Worm (Caenorhabditis elegans): ENCODE results near the gene pals-28.

The pals-28 gene

DNA sequence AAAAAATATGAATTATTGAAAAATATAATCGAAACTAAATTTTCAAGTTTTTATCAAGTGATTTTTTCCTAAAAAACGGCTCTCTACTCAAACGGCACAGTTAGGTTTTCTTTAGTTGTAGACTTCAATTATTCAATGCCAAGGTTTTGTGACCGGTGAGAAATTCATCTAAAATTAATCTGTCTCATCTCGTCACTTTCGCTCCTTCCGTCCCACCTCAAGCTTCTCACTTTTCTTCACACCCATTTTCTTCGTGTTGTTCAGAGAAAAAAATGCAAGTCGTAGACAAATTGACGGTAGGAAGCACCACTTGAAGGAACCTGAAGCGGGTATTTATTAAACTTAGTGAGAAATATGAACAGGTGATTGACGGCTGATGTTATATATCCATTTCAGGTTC lies 6.7 kb downstream of the pals-28 start:
- no peak for TF ChIP-seq nhr-42 (GFP tag; IDR thresholded peaks at IDR 0.05)
- no peak for TF ChIP-seq dmd-6 (GFP tag; IDR thresholded peaks at IDR 0.05)
- TF ChIP-seq lin-38 (GFP tag; IDR thresholded peaks at IDR 0.05) = no peak
- no peak for TF ChIP-seq nhr-48 (tag; optimal IDR thresholded peaks at IDR 0.05)
- no peak for TF ChIP-seq Y75B8A.6 (GFP tag; IDR thresholded peaks at IDR 0.05)
- TF ChIP-seq mxl-3 (GFP tag; optimal IDR thresholded peaks at IDR 0.05) = no peak
- TF ChIP-seq F10B5.3 (tag; optimal IDR thresholded peaks at IDR 0.05) = no peak
- TF ChIP-seq daf-12 (tag; optimal IDR thresholded peaks at IDR 0.05) = no peak

DNA sequence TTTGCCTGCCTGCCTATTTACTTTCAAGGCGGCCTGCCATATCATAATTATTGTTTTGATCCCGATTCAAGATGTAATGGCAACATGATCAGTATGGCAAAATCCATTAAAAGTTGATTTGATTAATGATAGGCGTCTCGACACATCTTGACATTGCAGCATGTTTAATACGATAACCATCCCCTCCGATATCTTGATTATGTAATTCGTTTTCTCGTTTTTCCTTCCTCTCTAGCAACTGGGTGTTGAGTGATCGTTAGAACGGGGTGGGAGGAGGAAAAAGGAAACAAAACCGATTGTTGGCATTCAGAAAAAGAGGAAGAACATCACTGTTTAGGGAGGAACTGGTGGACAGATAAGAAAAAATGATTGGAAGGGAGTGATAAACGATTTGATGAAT lies 7.4 kb downstream of the pals-28 start:
- TF ChIP-seq T20F7.1 (GFP tag; optimal IDR thresholded peaks at IDR 0.05) (no peak), aha-1 (tag) (peak; percentile 38), ZK337.2 (GFP tag; IDR thresholded peaks at IDR 0.05) (no peak)

DNA sequence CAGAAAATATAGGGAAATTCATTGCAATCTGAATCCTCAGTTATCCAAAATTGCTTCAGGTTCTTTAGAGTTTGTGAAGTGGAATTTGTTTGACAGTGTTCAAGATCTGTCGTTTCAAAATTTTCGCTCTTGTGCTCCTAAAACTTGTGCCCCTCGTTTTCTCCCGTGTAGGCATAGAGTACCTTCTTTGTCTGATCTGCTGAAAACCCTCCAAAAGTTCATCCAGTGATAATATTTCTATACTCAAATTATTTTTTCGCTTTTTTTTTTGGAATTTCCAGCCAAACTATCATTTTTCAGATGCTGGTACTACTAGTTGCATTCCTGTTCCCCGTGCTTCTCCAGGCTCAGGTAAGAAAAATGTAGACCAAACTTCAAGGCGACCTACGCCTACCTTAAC lies 9.9 kb downstream of the pals-28 start, which contains the start of gene R07E5.4:
R07E5.4 (plus strand) TSS at position 301 of the 400 bp plus-strand sequence.
- no peak for TF ChIP-seq unc-39 (tag; optimal IDR thresholded peaks at IDR 0.05)
- no peak for TF ChIP-seq fos-1 (tag; optimal IDR thresholded peaks at IDR 0.05)
- no peak for TF ChIP-seq Y75B8A.6 (GFP tag; IDR thresholded peaks at IDR 0.05)
- TF ChIP-seq hlh-30 (tag; optimal IDR thresholded peaks at IDR 0.05; ENCODE audit: insufficient read depth) = no peak
- TF ChIP-seq pqm-1 (tag; optimal IDR thresholded peaks at IDR 0.05) = no peak
- no peak for TF ChIP-seq nhr-42 (GFP tag; IDR thresholded peaks at IDR 0.05)
- TF ChIP-seq dmd-9 (GFP tag; IDR thresholded peaks at IDR 0.05) = no peak
- no peak for TF ChIP-seq unc-130 (GFP tag; optimal IDR thresholded peaks at IDR 0.05)
- TF ChIP-seq nhr-102 (tag; optimal IDR thresholded peaks at IDR 0.05) = no peak
- no peak for TF ChIP-seq nhr-11 (tag; optimal IDR thresholded peaks at IDR 0.05)
- TF ChIP-seq nhr-41 (GFP tag; IDR thresholded peaks at IDR 0.05) = no peak
- TF ChIP-seq mxl-2 (GFP tag; conservative IDR thresholded peaks at IDR 0.05) = no peak
- no peak for TF ChIP-seq F26F4.8 (GFP tag; conservative IDR thresholded peaks at IDR 0.05)
- no peak for TF ChIP-seq spr-3 (GFP tag; optimal IDR thresholded peaks at IDR 0.05)
- no peak for TF ChIP-seq sdz-12 (GFP tag; optimal IDR thresholded peaks at IDR 0.05)

DNA sequence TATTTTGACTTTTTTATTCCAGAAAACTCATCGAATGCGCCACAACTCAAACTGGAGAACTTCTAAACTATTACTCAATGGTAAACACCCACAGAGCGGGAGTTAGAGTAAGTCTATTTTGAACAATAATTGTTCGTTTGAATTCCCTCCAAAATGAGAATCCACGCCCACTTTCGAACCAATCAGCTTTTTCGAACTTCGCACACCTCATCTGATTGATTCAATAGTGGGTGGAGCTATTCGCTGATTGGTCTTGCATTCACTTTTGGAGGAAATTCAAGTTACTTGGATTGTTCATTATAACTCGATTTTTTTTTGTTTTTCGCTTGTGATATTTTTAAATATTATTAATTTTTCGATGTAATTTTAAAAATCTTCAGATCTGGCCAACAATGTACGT lies 11.3 kb downstream of the pals-28 start:
- TF ChIP-seq ZK546.5 (tag; optimal IDR thresholded peaks at IDR 0.05) (no peak), fkh-10 (GFP tag; optimal IDR thresholded peaks at IDR 0.05) (no peak), hlh-30 (tag; optimal IDR thresholded peaks at IDR 0.05; ENCODE audit: insufficient read depth) (no peak), nhr-77 (tag; optimal IDR thresholded peaks at IDR 0.05) (no peak), lin-1 (GFP tag; IDR thresholded peaks at IDR 0.05) (no peak), hmg-1.1 (GFP tag; IDR thresholded peaks at IDR 0.05) (no peak), vab-7 (GFP tag; IDR thresholded peaks at IDR 0.05) (no peak), zfp-2 (tag; optimal IDR thresholded peaks at IDR 0.05) (no peak), F49E8.2 (tag; optimal IDR thresholded peaks at IDR 0.05; ENCODE audit: borderline replicate concordance) (no peak), skn-1 (tag; optimal IDR thresholded peaks at IDR 0.05) (no peak), ceh-32 (tag; optimal IDR thresholded peaks at IDR 0.05; ENCODE audit: poor library complexity) (no peak), ZK337.2 (GFP tag; IDR thresholded peaks at IDR 0.05) (no peak), mxl-3 (GFP tag; optimal IDR thresholded peaks at IDR 0.05) (no peak)

DNA sequence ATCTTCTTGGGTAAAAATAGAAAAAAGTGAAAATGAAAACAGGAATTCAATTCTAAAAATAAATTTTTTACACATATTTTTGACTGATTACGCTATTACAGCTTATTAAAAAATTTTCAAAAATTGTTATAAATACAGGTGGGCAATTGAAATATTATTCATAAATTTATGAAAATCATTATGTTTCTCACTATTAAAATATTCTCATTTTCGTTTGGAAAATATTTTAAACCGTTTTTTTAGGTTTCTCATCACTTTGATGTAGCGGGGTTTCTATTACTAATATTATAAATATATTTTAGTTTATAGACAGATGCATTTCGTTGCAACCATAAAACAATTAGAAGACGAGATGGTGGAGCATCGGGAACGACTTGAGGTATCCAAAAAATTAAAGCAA lies 12.5 kb downstream of the pals-28 start, which contains the start of gene R07E5.5:
R07E5.5 (plus strand) TSS at position 301 of the 400 bp plus-strand sequence.
- TF ChIP-seq nhr-102 (tag; optimal IDR thresholded peaks at IDR 0.05) (no peak), D1046.2 (GFP tag; IDR thresholded peaks at IDR 0.05) (no peak), tra-1 (GFP tag; IDR thresholded peaks at IDR 0.05) (no peak), fkh-10 (GFP tag; optimal IDR thresholded peaks at IDR 0.05) (no peak), Y48G9A.11 (GFP tag; IDR thresholded peaks at IDR 0.05) (no peak)

All from whole organism, L4 larva.